Fruit fly (Drosophila melanogaster): ENCODE data around the gene CG12990.

DNA sequence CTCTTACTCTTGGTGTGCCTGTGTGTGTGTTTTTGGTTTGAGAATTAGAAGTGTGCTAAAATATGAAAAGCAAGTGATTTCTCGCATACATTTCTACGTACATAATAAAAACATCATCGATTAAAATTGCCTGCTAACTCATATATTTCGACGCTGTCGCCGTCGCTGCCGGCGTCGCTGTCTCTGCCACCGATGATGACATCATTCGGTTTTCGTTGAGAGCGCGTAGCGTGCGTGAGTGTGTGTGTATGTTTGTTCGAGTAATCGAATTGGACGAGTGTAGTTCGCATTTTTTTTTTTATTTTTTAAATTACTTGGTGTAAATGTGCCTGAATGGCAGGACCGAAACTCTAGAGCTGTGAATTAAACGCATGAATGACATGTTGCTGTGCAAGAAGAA is 14.0 kb downstream of the CG12990 start:
- TF ChIP-seq gl (tag; optimal IDR thresholded peaks at IDR 0.05) = no peak
- TF ChIP-seq CG15710 (tag; optimal IDR thresholded peaks at IDR 0.05) = no peak
- TF ChIP-seq CG14655 (GFP tag; optimal IDR thresholded peaks at IDR 0.05) = no peak
- TF ChIP-seq EcR (GFP tag; optimal IDR thresholded peaks at IDR 0.05) = no peak
- no peak for TF ChIP-seq CG17806 (tag; optimal IDR thresholded peaks at IDR 0.05)
- TF ChIP-seq CG12605 (GFP tag; IDR thresholded peaks at IDR 0.05) = no peak
- TF ChIP-seq rn (GFP tag; IDR thresholded peaks at IDR 0.05) = no peak
- no peak for TF ChIP-seq D1 (tag; optimal IDR thresholded peaks at IDR 0.05)
- no peak for TF ChIP-seq CG8159 (tag; optimal IDR thresholded peaks at IDR 0.05)
- TF ChIP-seq fd96Ca (GFP tag; IDR thresholded peaks at IDR 0.05) = no peak

All from whole organism, pupa.